Fruit fly (Drosophila melanogaster) Kc167 (cell line): ENCODE data around the gene Gcn5.

Experiments
- Myc ChIP-seq: fragments of >200 bp; optimal IDR thresholded peaks from 2 replicates; lab custom pipeline; 2017; ENCODE audit warnings: missing external identifiers
- insv ChIP-seq: fragments of >200 bp; optimal IDR thresholded peaks from 3 replicates; lab custom pipeline; 2018; ENCODE audit warnings: missing external identifiers

DNA sequence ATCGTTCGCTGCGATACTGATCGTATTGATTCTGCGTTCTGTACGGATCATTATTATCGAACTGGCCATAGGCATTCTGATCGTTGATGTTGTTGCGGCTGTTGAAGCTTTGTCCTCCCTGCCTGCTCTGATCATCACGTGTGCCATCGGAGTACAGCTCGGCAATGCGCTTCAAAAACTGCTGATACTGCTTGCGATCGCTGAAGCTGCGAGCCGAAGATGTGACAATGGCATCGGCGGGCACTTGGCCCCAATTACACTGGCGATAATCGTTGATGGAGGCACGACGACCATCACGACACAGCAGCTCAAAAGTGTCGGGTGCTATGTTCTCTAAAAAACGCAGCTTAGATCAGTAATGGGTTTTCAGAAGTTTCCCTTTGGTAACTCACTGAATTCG is 8.4 kb upstream of the Gcn5 start:
- no peak for TF ChIP-seq insv (lab: Kevin White, UChicago)
- TF ChIP-seq Myc (lab: Kevin White, UChicago): no peak
